Worm (Caenorhabditis elegans) whole organism, L2 larva: ENCODE results near the gene fbxb-103.

Source experiments
- C34F6.9 ChIP-seq: fragments of 150-350 bp; optimal IDR thresholded peaks from 2 replicates; lab custom pipeline; 2014; ENCODE audit warnings: missing biosample characterization, missing genetic modification characterization
- F13H6.1 ChIP-seq: sonication (generic microtip); optimal IDR thresholded peaks from 2 replicates; lab custom pipeline; 2016; ENCODE audit warnings: missing genetic modification characterization, missing compliant biosample characterization
- R02D3.7 ChIP-seq: fragments of 150-350 bp; optimal IDR thresholded peaks from 2 replicates; lab custom pipeline; 2014; ENCODE audit warnings: missing biosample characterization, missing genetic modification characterization
- Y55F3AM.14 ChIP-seq: fragments of 200-800 bp; sonication (Bioruptor generic); optimal IDR thresholded peaks from 2 replicates; lab custom pipeline; 2018; ENCODE audit warnings: mild to moderate bottlenecking, missing genetic modification characterization, missing compliant biosample characterization
- alr-1 ChIP-seq: fragments of 150-350 bp; optimal IDR thresholded peaks from 2 replicates; lab custom pipeline; 2014; ENCODE audit warnings: missing biosample characterization, missing genetic modification characterization
- aly-2 ChIP-seq: fragments of 150-350 bp; optimal IDR thresholded peaks from 2 replicates; lab custom pipeline; 2014; ENCODE audit warnings: missing biosample characterization, missing genetic modification characterization
- ama-1 ChIP-seq: fragments of 150-350 bp; optimal IDR thresholded peaks from 2 replicates; lab custom pipeline; 2018; ENCODE audit warnings: inconsistent platforms
- blmp-1 ChIP-seq: sonication (generic microtip); optimal IDR thresholded peaks from 2 replicates; lab custom pipeline; 2017; ENCODE audit warnings: missing genetic modification characterization, mild to moderate bottlenecking, missing compliant biosample characterization, antibody characterized with exemption, moderate library complexity; ENCODE audit not compliant: insufficient read depth
- ceh-16 ChIP-seq: fragments of 150-350 bp; optimal IDR thresholded peaks from 2 replicates; lab custom pipeline; 2014; ENCODE audit warnings: missing biosample characterization, missing genetic modification characterization
- ceh-82 ChIP-seq: fragments of 150-350 bp; optimal IDR thresholded peaks from 2 replicates; lab custom pipeline; 2014; ENCODE audit warnings: missing biosample characterization, missing genetic modification characterization
- crh-2 ChIP-seq: sonication (generic microtip); optimal IDR thresholded peaks from 2 replicates; lab custom pipeline; 2017; ENCODE audit warnings: missing biosample characterization, missing genetic modification characterization
- dmd-4 ChIP-seq: sonication (generic microtip); optimal IDR thresholded peaks from 2 replicates; lab custom pipeline; 2017; ENCODE audit warnings: missing biosample characterization, missing genetic modification characterization
- egl-27 ChIP-seq: sonication (generic microtip); optimal IDR thresholded peaks from 3 replicates; lab custom pipeline; 2017; ENCODE audit warnings: missing biosample characterization, missing genetic modification reagents, missing genetic modification characterization
- elt-1 ChIP-seq: fragments of 150-350 bp; optimal IDR thresholded peaks from 2 replicates; lab custom pipeline; 2014; ENCODE audit warnings: missing biosample characterization, missing genetic modification characterization
- elt-3 ChIP-seq: sonication (generic microtip); optimal IDR thresholded peaks from 2 replicates; lab custom pipeline; 2017; ENCODE audit warnings: missing biosample characterization, missing genetic modification characterization
- fos-1 ChIP-seq: fragments of 150-350 bp; optimal IDR thresholded peaks from 2 replicates; lab custom pipeline; 2014; ENCODE audit warnings: missing biosample characterization, missing genetic modification characterization
- gmeb-1 ChIP-seq: fragments of 150-350 bp; optimal IDR thresholded peaks from 2 replicates; lab custom pipeline; 2014; ENCODE audit warnings: missing biosample characterization, missing genetic modification characterization
- lin-11 ChIP-seq: fragments of 150-350 bp; sonication (generic microtip); optimal IDR thresholded peaks from 2 replicates; lab custom pipeline; 2014; ENCODE audit warnings: missing biosample characterization, missing genetic modification characterization, inconsistent platforms, mixed read lengths
- lin-13 ChIP-seq: fragments of 150-350 bp; optimal IDR thresholded peaks from 2 replicates; lab custom pipeline; 2014; ENCODE audit warnings: missing biosample characterization, missing genetic modification reagents, missing genetic modification characterization
- lsy-2 ChIP-seq, 2 experiments: fragments of 150-350 bp in 1 of 2; sonication (generic microtip) in 1 of 2; optimal IDR thresholded peaks; 2 replicates each; lab custom pipeline; 2014 to 2017; ENCODE audit warnings: missing biosample characterization in 2 of 2, missing genetic modification characterization in 2 of 2
- mab-5 ChIP-seq: fragments of 150-350 bp; optimal IDR thresholded peaks from 2 replicates; lab custom pipeline; 2014; ENCODE audit warnings: missing biosample characterization, missing genetic modification characterization
- mbf-1 ChIP-seq: sonication (generic microtip); optimal IDR thresholded peaks from 2 replicates; lab custom pipeline; 2017; ENCODE audit warnings: missing biosample characterization, missing genetic modification characterization
- nhr-10 ChIP-seq: sonication (generic microtip); optimal IDR thresholded peaks from 2 replicates; lab custom pipeline; 2017; ENCODE audit warnings: missing biosample characterization, missing genetic modification characterization
- nhr-12 ChIP-seq: fragments of 150-350 bp; optimal IDR thresholded peaks from 2 replicates; lab custom pipeline; 2014; ENCODE audit warnings: missing biosample characterization, missing genetic modification characterization
- nhr-129 ChIP-seq: fragments of 150-350 bp; optimal IDR thresholded peaks from 2 replicates; lab custom pipeline; 2014; ENCODE audit warnings: missing biosample characterization, missing genetic modification characterization
- nhr-21 ChIP-seq: fragments of 150-350 bp; optimal IDR thresholded peaks from 2 replicates; lab custom pipeline; 2014; ENCODE audit warnings: missing biosample characterization, missing genetic modification characterization
- nhr-23 ChIP-seq: fragments of 150-350 bp; optimal IDR thresholded peaks from 2 replicates; lab custom pipeline; 2014; ENCODE audit warnings: missing biosample characterization, missing genetic modification reagents, missing genetic modification characterization
- nhr-237 ChIP-seq: fragments of 150-350 bp; optimal IDR thresholded peaks from 2 replicates; lab custom pipeline; 2014; ENCODE audit warnings: missing biosample characterization, missing genetic modification characterization
- nhr-25 ChIP-seq: fragments of 150-350 bp; sonication (generic microtip); optimal IDR thresholded peaks from 3 replicates; lab custom pipeline; 2014; ENCODE audit warnings: missing biosample characterization, missing genetic modification characterization
- nhr-6 ChIP-seq: fragments of 150-350 bp; optimal IDR thresholded peaks from 2 replicates; lab custom pipeline; 2014; ENCODE audit warnings: missing biosample characterization, missing genetic modification characterization
- nhr-77 ChIP-seq: fragments of 150-350 bp; optimal IDR thresholded peaks from 2 replicates; lab custom pipeline; 2014; ENCODE audit warnings: missing biosample characterization, missing genetic modification characterization
- sem-4 ChIP-seq: fragments of 150-350 bp; optimal IDR thresholded peaks from 2 replicates; lab custom pipeline; 2014; ENCODE audit warnings: missing biosample characterization, missing genetic modification reagents, missing genetic modification characterization
- sma-3 ChIP-seq: sonication (generic microtip); optimal IDR thresholded peaks from 2 replicates; lab custom pipeline; 2016; ENCODE audit warnings: missing genetic modification reagents, missing genetic modification characterization, missing compliant biosample characterization
- snpc-4 ChIP-seq: fragments of 150-350 bp; optimal IDR thresholded peaks from 2 replicates; lab custom pipeline; 2014; ENCODE audit warnings: missing biosample characterization, missing genetic modification characterization
- unc-39 ChIP-seq: fragments of 150-350 bp; optimal IDR thresholded peaks from 2 replicates; lab custom pipeline; 2014; ENCODE audit warnings: missing biosample characterization, missing genetic modification characterization
- unc-55 ChIP-seq: fragments of 150-350 bp; sonication (generic microtip); optimal IDR thresholded peaks from 3 replicates; lab custom pipeline; 2014; ENCODE audit warnings: missing biosample characterization, missing genetic modification reagents, missing genetic modification characterization
- unc-62 ChIP-seq: fragments of 150-350 bp; optimal IDR thresholded peaks from 2 replicates; lab custom pipeline; 2014; ENCODE audit warnings: missing biosample characterization, missing genetic modification reagents, missing genetic modification characterization
- ztf-1 ChIP-seq: fragments of 200-800 bp; sonication (Bioruptor generic); conservative IDR thresholded peaks from 2 replicates; pipeline ENCODE4 v1.3.6; 2022; ENCODE audit warnings: missing genetic modification characterization, missing compliant biosample characterization
- ztf-4 ChIP-seq: fragments of 150-350 bp; optimal IDR thresholded peaks from 2 replicates; lab custom pipeline; 2014; ENCODE audit warnings: missing biosample characterization, missing genetic modification characterization

fbxb-103 gene

DNA sequence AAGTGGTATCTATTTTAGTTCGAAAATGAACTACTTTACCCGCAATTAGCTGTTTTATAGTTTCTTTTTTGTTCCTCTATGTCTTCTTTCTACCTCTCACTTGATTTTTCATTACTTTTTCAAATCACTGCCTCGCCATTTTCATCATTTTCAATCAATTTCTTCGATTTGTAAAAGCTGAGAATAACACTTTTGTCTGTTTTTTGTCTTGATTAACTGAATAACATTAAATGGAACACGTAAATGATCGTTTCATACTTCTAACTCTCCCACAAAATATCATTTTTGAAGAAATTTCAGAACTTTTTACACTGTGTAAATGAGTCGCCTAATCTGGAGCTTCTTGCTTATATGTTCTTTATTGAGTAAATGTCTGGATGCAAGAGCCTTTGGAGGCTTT, 5.8 kb upstream of the fbxb-103 start, which contains the start of gene F53C3.4:
Gene F53C3.4 (plus strand): TSS at position 301 of the 400 bp plus-strand sequence.
- TF ChIP-seq ztf-4 (tag; lab: Kevin White, UChicago) = no peak
- no peak for TF ChIP-seq elt-1 (tag; lab: Kevin White, UChicago)
- TF ChIP-seq nhr-129 (tag; lab: Kevin White, UChicago) = no peak
- TF ChIP-seq egl-27 (tag; lab: Kevin White, UChicago) = no peak
- TF ChIP-seq R02D3.7 (tag; lab: Kevin White, UChicago) = no peak
- no peak for TF ChIP-seq ceh-16 (tag; lab: Kevin White, UChicago)
- no peak for TF ChIP-seq snpc-4 (tag; lab: Kevin White, UChicago)
- no peak for TF ChIP-seq elt-3 (tag; lab: Kevin White, UChicago)
- no peak for TF ChIP-seq crh-2
- no peak for TF ChIP-seq lin-13
- no peak for TF ChIP-seq sma-3
- TF ChIP-seq nhr-25 = no peak

DNA sequence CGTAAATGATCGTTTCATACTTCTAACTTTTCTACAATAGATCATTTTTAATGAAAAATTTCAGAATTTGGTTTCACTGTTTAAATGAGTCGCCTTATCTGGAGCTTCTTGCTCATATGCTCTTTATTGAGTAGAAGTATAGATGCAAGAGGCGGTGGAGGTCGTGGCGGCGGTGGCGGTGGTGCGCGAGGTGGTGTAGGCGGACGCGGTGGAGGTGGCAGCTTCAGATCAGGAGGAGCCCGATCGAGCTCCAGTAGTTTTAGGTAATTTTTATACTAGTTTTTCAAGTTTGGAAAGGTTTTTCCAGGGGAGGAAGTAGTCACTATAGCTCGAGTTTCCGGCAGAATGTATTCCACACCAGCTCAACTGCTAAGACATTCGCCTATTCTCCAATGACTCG, 4.1 kb upstream of the fbxb-103 start, which contains the start of gene F53C3.3:
Gene F53C3.3 (plus strand): TSS at position 59 of the 400 bp plus-strand sequence.
- no peak for TF ChIP-seq R02D3.7 (tag; lab: Kevin White, UChicago)
- TF ChIP-seq elt-3 (tag; lab: Kevin White, UChicago) = no peak
- no peak for TF ChIP-seq nhr-6 (tag; lab: Kevin White, UChicago)
- TF ChIP-seq aly-2 = no peak
- TF ChIP-seq ceh-16 (tag; lab: Kevin White, UChicago) = no peak
- TF ChIP-seq ztf-1 (GFP tag; lab: Robert Waterston, UW) = no peak
- TF ChIP-seq F13H6.1 = no peak
- TF ChIP-seq nhr-12 (tag; lab: Kevin White, UChicago) = no peak
- TF ChIP-seq egl-27 (tag; lab: Kevin White, UChicago) = no peak
- no peak for TF ChIP-seq nhr-237 (tag; lab: Kevin White, UChicago)
- TF ChIP-seq elt-1 (tag; lab: Kevin White, UChicago) = no peak
- TF ChIP-seq nhr-77 (tag; lab: Kevin White, UChicago) = no peak
- no peak for TF ChIP-seq gmeb-1 (tag; lab: Kevin White, UChicago)
- TF ChIP-seq mbf-1 = no peak
- TF ChIP-seq sem-4 = no peak
- no peak for TF ChIP-seq Y55F3AM.14
- no peak for TF ChIP-seq nhr-21 (tag; lab: Kevin White, UChicago)
- no peak for TF ChIP-seq snpc-4 (tag; lab: Kevin White, UChicago)
- no peak for TF ChIP-seq unc-62

- TF ChIP-seq fos-1 (tag; lab: Kevin White, UChicago) (no peak), alr-1 (tag; lab: Kevin White, UChicago) (no peak), lin-13 (no peak), elt-1 (tag; lab: Kevin White, UChicago) (no peak), C34F6.9 (tag; lab: Kevin White, UChicago) (no peak), gmeb-1 (tag; lab: Kevin White, UChicago) (no peak), nhr-23 (tag; lab: Kevin White, UChicago) (no peak), Y55F3AM.14 (no peak), snpc-4 (tag; lab: Kevin White, UChicago) (no peak), unc-39 (tag; lab: Kevin White, UChicago) (no peak), blmp-1 (tag; lab: Kevin White, UChicago) (no peak)
Observed at ce11 chrII:3908135-3908534, 1.2 kb downstream of the fbxb-103 start.

DNA sequence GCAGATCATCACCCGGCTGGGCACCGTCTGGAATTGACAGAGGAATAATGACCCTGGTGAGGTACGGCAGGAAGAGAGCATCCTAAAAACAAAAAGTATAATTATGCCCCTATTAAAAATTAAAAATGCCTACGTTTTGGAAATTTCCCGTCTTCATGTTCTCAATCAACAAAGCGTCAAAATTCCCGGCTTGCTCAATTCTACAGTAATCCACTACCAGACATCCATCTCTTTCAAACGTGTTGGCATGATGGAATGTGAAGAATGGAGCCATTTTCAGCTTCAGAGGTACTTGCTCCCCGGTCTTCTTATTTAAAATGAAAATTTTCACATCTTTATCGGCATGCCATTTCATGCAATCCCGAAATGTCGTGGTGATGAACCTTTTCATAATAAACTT, 2.4 kb downstream of the fbxb-103 start:
- TF ChIP-seq lin-11 (no peak), unc-39 (tag; lab: Kevin White, UChicago) (no peak), mbf-1 (no peak), dmd-4 (no peak), nhr-10 (tag; lab: Kevin White, UChicago) (no peak), nhr-129 (tag; lab: Kevin White, UChicago) (no peak), lsy-2 (tag; optimal IDR thresholded peaks at IDR 0.05; lab: Kevin White, UChicago) (no peak), unc-55 (no peak), Y55F3AM.14 (no peak), nhr-12 (tag; lab: Kevin White, UChicago) (no peak), mab-5 (tag; lab: Kevin White, UChicago) (no peak), ama-1 (no peak), ceh-82 (tag; lab: Kevin White, UChicago) (no peak), unc-62 (no peak), sem-4 (no peak), lin-13 (no peak)
- TF ChIP-seq, all 48 proteins: peak for 0
